Worm (Caenorhabditis elegans) whole organism, L4 larva: ENCODE data around the gene Y57G11C.22.

Experiments
- D1046.2 ChIP-seq: fragments of 200-800 bp; sonication (Bioruptor generic); IDR thresholded peaks from 2 replicates; pipeline ENCODE4 v1.3.6; 2022; ENCODE audit warnings: missing genetic modification characterization, missing compliant biosample characterization
- F10B5.3 ChIP-seq: sonication (generic microtip); optimal IDR thresholded peaks from 2 replicates; lab custom pipeline; 2016; ENCODE audit warnings: mild to moderate bottlenecking, missing genetic modification characterization, missing compliant biosample characterization
- F37D6.2 ChIP-seq: sonication (generic microtip); optimal IDR thresholded peaks from 2 replicates; lab custom pipeline; 2016; ENCODE audit warnings: mild to moderate bottlenecking, missing genetic modification characterization, missing compliant biosample characterization
- R02D3.7 ChIP-seq: fragments of 150-350 bp; sonication (generic microtip); optimal IDR thresholded peaks from 3 replicates; lab custom pipeline; 2014; ENCODE audit warnings: missing biosample characterization, missing genetic modification characterization
- T20F7.1 ChIP-seq: fragments of 200-800 bp; sonication (Bioruptor generic); optimal IDR thresholded peaks from 2 replicates; lab custom pipeline; 2018; ENCODE audit warnings: mild to moderate bottlenecking, missing genetic modification characterization, missing compliant biosample characterization
- ZK546.5 ChIP-seq, 2 experiments: sonication (generic microtip); optimal IDR thresholded peaks; 2 replicates each; lab custom pipeline; 2017; ENCODE audit warnings: missing biosample characterization in 2 of 2, missing genetic modification characterization in 2 of 2
- aha-1 ChIP-seq: fragments of 150-350 bp; peaks from one replicate; lab custom pipeline; 2014; ENCODE audit warnings: missing biosample characterization, missing genetic modification characterization
- aly-2 ChIP-seq: sonication (generic microtip); optimal IDR thresholded peaks from 2 replicates; lab custom pipeline; 2018; ENCODE audit warnings: missing biosample characterization, missing genetic modification characterization
- arid-1 ChIP-seq: fragments of 200-800 bp; sonication (Bioruptor generic); conservative IDR thresholded peaks from 2 replicates; pipeline ENCODE4 v1.3.6; 2022; ENCODE audit warnings: missing genetic modification reagents, missing genetic modification characterization, missing compliant biosample characterization
- ceh-20 ChIP-seq: fragments of 200-800 bp; sonication (Bioruptor generic); IDR thresholded peaks from 2 replicates; pipeline ENCODE4 v1.3.6; 2022; ENCODE audit warnings: missing genetic modification reagents, missing genetic modification characterization, missing compliant biosample characterization
- ceh-44 ChIP-seq: fragments of 200-800 bp; sonication (Bioruptor generic); IDR thresholded peaks from 2 replicates; pipeline ENCODE4 v1.3.6; 2022; ENCODE audit warnings: missing genetic modification reagents, missing genetic modification characterization, missing compliant biosample characterization
- daf-16 ChIP-seq, 3 experiments: sonication (generic microtip); optimal IDR thresholded peaks; 2 replicates each; lab custom pipeline; 2016 to 2017; ENCODE audit warnings: missing genetic modification characterization in 3 of 3, missing genetic modification reagents in 3 of 3, mild to moderate bottlenecking in 2 of 3, missing compliant biosample characterization in 2 of 3, missing biosample characterization in 1 of 3, moderate library complexity in 1 of 3
- daf-19 ChIP-seq: fragments of 200-800 bp; sonication (Bioruptor generic); conservative IDR thresholded peaks from 2 replicates; pipeline ENCODE4 v1.3.6; 2022; ENCODE audit warnings: missing genetic modification characterization, missing compliant biosample characterization
- dmd-6 ChIP-seq: fragments of 200-800 bp; sonication (Bioruptor generic); IDR thresholded peaks from 2 replicates; pipeline ENCODE4 v1.3.6; 2022; ENCODE audit warnings: missing genetic modification reagents, missing genetic modification characterization, missing compliant biosample characterization
- dpl-1 ChIP-seq: fragments of 150-350 bp; optimal IDR thresholded peaks from 2 replicates; lab custom pipeline; 2014; ENCODE audit warnings: missing biosample characterization, missing genetic modification reagents, missing genetic modification characterization
- duxl-1 ChIP-seq: sonication (generic microtip); optimal IDR thresholded peaks from 2 replicates; lab custom pipeline; 2016; ENCODE audit warnings: mild to moderate bottlenecking, missing genetic modification characterization, moderate library complexity, missing compliant biosample characterization; ENCODE audit not compliant: poor library complexity
- egl-43 ChIP-seq: fragments of 200-800 bp; sonication (Bioruptor generic); IDR thresholded peaks from 2 replicates; pipeline ENCODE4 v1.3.6; 2022; ENCODE audit warnings: missing genetic modification reagents, missing genetic modification characterization, missing compliant biosample characterization
- fkh-10 ChIP-seq: fragments of 150-350 bp; optimal IDR thresholded peaks from 2 replicates; lab custom pipeline; 2014; ENCODE audit warnings: missing biosample characterization, missing genetic modification reagents, missing genetic modification characterization
- gei-8 ChIP-seq: fragments of 200-800 bp; sonication (Bioruptor generic); optimal IDR thresholded peaks from 2 replicates; lab custom pipeline; 2018; ENCODE audit warnings: mild to moderate bottlenecking, missing genetic modification characterization, missing compliant biosample characterization
- hmg-1.1 ChIP-seq: fragments of 200-800 bp; sonication (Bioruptor generic); IDR thresholded peaks from 2 replicates; pipeline ENCODE4 v1.3.6; 2022; ENCODE audit warnings: missing genetic modification reagents, missing genetic modification characterization, missing compliant biosample characterization
- lim-7 ChIP-seq: fragments of 200-800 bp; sonication (Bioruptor generic); IDR thresholded peaks from 2 replicates; pipeline ENCODE4 v1.3.6; 2022; ENCODE audit warnings: missing genetic modification characterization, missing compliant biosample characterization
- lin-1 ChIP-seq: fragments of 200-800 bp; sonication (Bioruptor generic); IDR thresholded peaks from 2 replicates; pipeline ENCODE4 v1.3.6; 2022; ENCODE audit warnings: missing genetic modification reagents, missing genetic modification characterization, missing compliant biosample characterization
- lin-13 ChIP-seq: fragments of 150-350 bp; optimal IDR thresholded peaks from 2 replicates; lab custom pipeline; 2014; ENCODE audit warnings: missing biosample characterization, missing genetic modification reagents, missing genetic modification characterization
- lin-38 ChIP-seq: fragments of 200-800 bp; sonication (Bioruptor generic); IDR thresholded peaks from 2 replicates; pipeline ENCODE4 v1.3.6; 2022; ENCODE audit warnings: missing genetic modification reagents, missing genetic modification characterization, missing compliant biosample characterization
- lin-39 ChIP-seq: fragments of 150-350 bp; optimal IDR thresholded peaks from 2 replicates; lab custom pipeline; 2014; ENCODE audit warnings: missing biosample characterization, missing genetic modification reagents, missing genetic modification characterization
- lsy-2 ChIP-seq, 2 experiments: fragments of 150-350 bp in 1 of 2; sonication (generic microtip) in 1 of 2; optimal IDR thresholded peaks; 2 replicates each; lab custom pipeline; 2014 to 2017; ENCODE audit warnings: missing biosample characterization in 2 of 2, missing genetic modification characterization in 2 of 2
- mep-1 ChIP-seq: fragments of 150-350 bp; sonication (generic microtip); optimal IDR thresholded peaks from 3 replicates; lab custom pipeline; 2014; ENCODE audit warnings: missing biosample characterization, missing genetic modification characterization
- mes-2 ChIP-seq: sonication (generic microtip); optimal IDR thresholded peaks from 2 replicates; lab custom pipeline; 2016; ENCODE audit warnings: missing genotype, mild to moderate bottlenecking, missing genetic modification characterization, missing compliant biosample characterization; ENCODE audit not compliant: poor library complexity, severe bottlenecking
- mxl-3 ChIP-seq: fragments of 200-800 bp; sonication (Bioruptor generic); optimal IDR thresholded peaks from 2 replicates; lab custom pipeline; 2018; ENCODE audit warnings: mild to moderate bottlenecking, missing genetic modification characterization, missing compliant biosample characterization
- nhr-102 ChIP-seq: sonication (generic microtip); optimal IDR thresholded peaks from 2 replicates; lab custom pipeline; 2016; ENCODE audit warnings: mild to moderate bottlenecking, missing genetic modification characterization, moderate library complexity, missing compliant biosample characterization
- nhr-111 ChIP-seq: fragments of 200-800 bp; sonication (Bioruptor generic); optimal IDR thresholded peaks from 2 replicates; lab custom pipeline; 2018; ENCODE audit warnings: mild to moderate bottlenecking, missing genetic modification characterization, missing compliant biosample characterization
- nhr-28 ChIP-seq: fragments of 150-350 bp; optimal IDR thresholded peaks from 2 replicates; lab custom pipeline; 2014; ENCODE audit warnings: missing biosample characterization, missing genetic modification characterization
- nhr-76 ChIP-seq: fragments of 150-350 bp; optimal IDR thresholded peaks from 2 replicates; lab custom pipeline; 2014; ENCODE audit warnings: missing biosample characterization, missing genetic modification characterization
- nhr-77 ChIP-seq: fragments of 150-350 bp; optimal IDR thresholded peaks from 2 replicates; lab custom pipeline; 2014; ENCODE audit warnings: missing biosample characterization, missing genetic modification characterization
- pha-4 ChIP-seq, 2 experiments: fragments of 150-350 bp in 1 of 2; fragments of 200-800 bp in 1 of 2; sonication (Bioruptor generic) in 1 of 2; IDR thresholded peaks in 1 of 2; optimal IDR thresholded peaks in 1 of 2; 2 replicates each; pipeline versions ENCODE4 v1.3.6 to Lab custom; 2014 to 2022; ENCODE audit warnings: missing genetic modification characterization in 2 of 2, missing genetic modification reagents in 2 of 2, missing biosample characterization in 1 of 2, missing compliant biosample characterization in 1 of 2
- php-3 ChIP-seq: fragments of 200-800 bp; sonication (Bioruptor generic); IDR thresholded peaks from 2 replicates; pipeline ENCODE4 v1.3.6; 2022; ENCODE audit warnings: missing genetic modification reagents, missing genetic modification characterization, missing compliant biosample characterization
- rbr-2 ChIP-seq: sonication (generic microtip); optimal IDR thresholded peaks from 2 replicates; lab custom pipeline; 2016; ENCODE audit warnings: missing genotype, missing genetic modification characterization, missing compliant biosample characterization
- snpc-1.2 ChIP-seq: fragments of 200-800 bp; sonication (Bioruptor generic); IDR thresholded peaks from 2 replicates; pipeline ENCODE4 v1.3.6; 2022; ENCODE audit warnings: missing genetic modification reagents, missing genetic modification characterization, missing compliant biosample characterization
- snpc-4 ChIP-seq: fragments of 150-350 bp; optimal IDR thresholded peaks from 2 replicates; lab custom pipeline; 2014; ENCODE audit warnings: missing biosample characterization, missing genetic modification characterization
- spr-1 ChIP-seq: sonication (generic microtip); optimal IDR thresholded peaks from 2 replicates; lab custom pipeline; 2016; ENCODE audit warnings: mild to moderate bottlenecking, missing genetic modification characterization, missing compliant biosample characterization
- unc-39 ChIP-seq: sonication (generic microtip); optimal IDR thresholded peaks from 2 replicates; lab custom pipeline; 2017; ENCODE audit warnings: missing biosample characterization, missing genetic modification characterization
- zfp-3 ChIP-seq: fragments of 200-800 bp; sonication (Bioruptor generic); conservative IDR thresholded peaks from 2 replicates; pipeline ENCODE4 v1.3.6; 2022; ENCODE audit warnings: missing genetic modification reagents, missing genetic modification characterization, missing compliant biosample characterization
- zip-11 ChIP-seq: fragments of 200-800 bp; sonication (Bioruptor generic); IDR thresholded peaks from 2 replicates; pipeline ENCODE4 v1.3.6; 2022; ENCODE audit warnings: missing genetic modification characterization, missing compliant biosample characterization
- ztf-7 ChIP-seq: fragments of 150-350 bp; optimal IDR thresholded peaks from 2 replicates; lab custom pipeline; 2014; ENCODE audit warnings: missing biosample characterization, missing genetic modification characterization

The Y57G11C.22 gene

DNA sequence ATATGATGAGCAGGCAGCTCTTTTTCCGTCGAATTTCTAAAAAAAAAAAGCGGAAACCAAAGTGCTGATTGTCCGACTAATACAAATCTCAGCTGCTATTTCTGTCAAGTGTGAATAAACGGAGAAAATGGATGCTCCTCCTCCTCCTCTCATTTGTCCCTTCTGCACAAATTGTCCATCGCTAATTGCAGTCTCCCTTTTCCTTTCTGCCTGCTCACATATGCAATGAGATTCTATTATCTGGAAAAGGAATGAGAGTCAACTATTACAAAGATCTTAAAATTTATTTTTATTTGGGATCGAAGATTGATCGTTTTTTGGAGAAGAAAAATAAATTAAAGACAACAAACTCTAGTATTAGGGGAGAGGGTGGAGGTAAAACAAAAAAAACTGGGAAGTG lies 14.7 kb upstream of the Y57G11C.22 start (continued):
- no peak for TF ChIP-seq mxl-3 (GFP tag; lab: Kevin White, UChicago)
- no peak for TF ChIP-seq dpl-1
- TF ChIP-seq nhr-111 (GFP tag; lab: Kevin White, UChicago): peak; percentile 31
- TF ChIP-seq F10B5.3 (tag; lab: Kevin White, UChicago): peak; percentile 31
- TF ChIP-seq egl-43 (GFP tag; lab: Robert Waterston, UW): no peak
- TF ChIP-seq rbr-2 (tag; lab: Kevin White, UChicago): peak; percentile 18
- TF ChIP-seq php-3 (GFP tag; lab: Robert Waterston, UW): no peak; the same call in 1 of the 2 replicates
- TF ChIP-seq D1046.2 (GFP tag; lab: Robert Waterston, UW): no peak
- peak; percentile 31 for TF ChIP-seq lin-13 (GFP tag; lab: Kevin White, UChicago)
- TF ChIP-seq aly-2 (tag; lab: Kevin White, UChicago): peak; percentile 55
- peak; percentile 89 for TF ChIP-seq zfp-3 (GFP tag; lab: Robert Waterston, UW)
- TF ChIP-seq snpc-1.2: peak; percentile 85
- TF ChIP-seq daf-19: 0 out of 2 replicates have a peak, but pooled peaks have one; percentile 13
- TF ChIP-seq lim-7 (GFP tag; lab: Robert Waterston, UW): no peak
- peak; percentile 33 to 66 for TF ChIP-seq lsy-2 (tag; optimal IDR thresholded peaks at IDR 0.05; lab: Kevin White, UChicago)

DNA sequence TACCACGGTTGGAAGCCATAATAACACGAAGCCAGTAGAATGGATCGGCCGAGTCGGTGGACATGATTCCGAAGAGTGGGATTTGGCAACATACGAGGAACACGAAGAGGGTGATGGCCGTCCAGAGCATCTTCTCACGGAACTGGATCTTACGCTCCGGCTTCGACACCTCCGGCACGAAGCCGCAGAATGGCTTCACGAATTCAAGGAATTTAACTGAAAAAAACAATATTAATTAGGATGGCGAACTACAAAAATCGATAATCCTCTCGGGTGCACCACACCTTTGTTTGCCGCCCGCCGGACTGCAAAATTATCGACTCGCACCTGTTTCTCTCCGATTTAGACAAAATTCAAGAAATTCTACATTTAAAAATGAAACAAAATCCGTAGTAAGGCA lies 12.8 kb upstream of the Y57G11C.22 start:
- no peak for TF ChIP-seq zip-11 (GFP tag; lab: Robert Waterston, UW)
- no peak for TF ChIP-seq gei-8
- TF ChIP-seq zfp-3 (GFP tag; lab: Robert Waterston, UW): 0 out of 2 replicates have a peak, but pooled peaks have one; percentile 21
- 0 out of 2 replicates have a peak, but pooled peaks have one; percentile 58 for TF ChIP-seq snpc-1.2
- TF ChIP-seq lin-38 (GFP tag; lab: Robert Waterston, UW): no peak
- TF ChIP-seq aha-1 (tag; lab: Kevin White, UChicago): peak; percentile 14
- TF ChIP-seq nhr-76 (tag; lab: Kevin White, UChicago): no peak
- no peak for TF ChIP-seq ceh-20
- TF ChIP-seq, all 104 proteins: peak for 3

DNA sequence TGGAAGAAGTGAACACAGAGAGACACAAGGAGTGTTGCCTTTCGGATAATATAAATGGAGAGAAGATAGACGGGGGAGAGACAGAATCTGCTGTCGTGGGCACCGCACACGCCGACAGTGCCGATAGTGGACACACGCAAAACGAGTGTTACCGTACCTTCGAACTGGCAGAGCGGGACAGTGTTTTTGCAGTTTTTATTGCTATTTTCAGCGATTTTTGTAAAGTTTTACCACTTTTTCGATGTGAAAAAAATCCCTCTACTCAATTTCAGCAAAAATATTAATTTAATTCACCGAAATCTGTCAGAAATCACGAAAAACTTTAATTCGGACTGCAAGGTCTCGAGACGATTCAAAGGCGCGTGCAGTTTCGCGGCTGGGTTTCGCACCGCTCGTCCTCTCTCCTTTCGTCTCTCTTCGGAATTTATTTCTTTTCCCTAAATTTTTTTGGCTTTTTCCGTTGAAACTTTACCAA lies 12.1 kb upstream of the Y57G11C.22 start, which contains the start of gene sec-61.A:
Gene sec-61.A, minus strand, starts transcription at position 387 of the 475 bp plus-strand sequence.
- no peak for TF ChIP-seq lin-1 (GFP tag; lab: Robert Waterston, UW)
- peak; percentile 48; the same call in 1 of the 2 replicates for TF ChIP-seq arid-1 (GFP tag; lab: Robert Waterston, UW)
- 0 out of 2 replicates have a peak, but pooled peaks have one; percentile 15 for TF ChIP-seq lim-7 (GFP tag; lab: Robert Waterston, UW)
- TF ChIP-seq ZK546.5 (tag; optimal IDR thresholded peaks at IDR 0.05; lab: Kevin White, UChicago): no peak
- TF ChIP-seq hmg-1.1 (GFP tag; lab: Robert Waterston, UW): peak; percentile 75
- TF ChIP-seq D1046.2 (GFP tag; lab: Robert Waterston, UW): peak; percentile 99
- peak; percentile 94 for TF ChIP-seq snpc-1.2
- peak; percentile 26 for TF ChIP-seq ztf-7 (tag; lab: Kevin White, UChicago)
- TF ChIP-seq pha-4 (GFP tag; IDR thresholded peaks at IDR 0.05; lab: Robert Waterston, UW): no peak; the same call in 1 of the 2 replicates
- no peak for TF ChIP-seq pha-4 (tag; optimal IDR thresholded peaks at IDR 0.05; lab: Kevin White, UChicago)
- TF ChIP-seq spr-1 (tag; lab: Kevin White, UChicago): peak; percentile 49
- TF ChIP-seq mep-1 (tag; lab: Kevin White, UChicago): peak; percentile 77
- peak; percentile 72 for TF ChIP-seq lin-38 (GFP tag; lab: Robert Waterston, UW)
- no peak for TF ChIP-seq ceh-44 (GFP tag; lab: Robert Waterston, UW)
- peak; percentile 87 for TF ChIP-seq T20F7.1 (GFP tag; lab: Kevin White, UChicago)
- TF ChIP-seq dmd-6 (GFP tag; lab: Robert Waterston, UW): peak; percentile 80
- TF ChIP-seq F37D6.2: peak; percentile 41
- peak; percentile 79; the same call in 1 of the 2 replicates for TF ChIP-seq zfp-3 (GFP tag; lab: Robert Waterston, UW)
- TF ChIP-seq daf-16 (GFP tag; optimal IDR thresholded peaks at IDR 0.05; lab: Kevin White, UChicago): peak in 1 of 2 experiments; percentile 11
- TF ChIP-seq daf-16 (tag; optimal IDR thresholded peaks at IDR 0.05; lab: Kevin White, UChicago): peak; percentile 14
- no peak for TF ChIP-seq unc-39 (tag; lab: Kevin White, UChicago)
- no peak for TF ChIP-seq gei-8
- peak; percentile 74 for TF ChIP-seq dpl-1
- TF ChIP-seq nhr-28 (tag; lab: Kevin White, UChicago): peak; percentile 35
- TF ChIP-seq nhr-77 (tag; lab: Kevin White, UChicago): peak; percentile 47
- no peak for TF ChIP-seq R02D3.7 (tag; lab: Kevin White, UChicago)
- TF ChIP-seq lin-13 (GFP tag; lab: Kevin White, UChicago): peak; percentile 66
- peak; percentile 1 for TF ChIP-seq duxl-1 (tag; lab: Kevin White, UChicago)
- peak; percentile 4 for TF ChIP-seq snpc-4
- TF ChIP-seq mes-2 (tag; lab: Kevin White, UChicago): peak; percentile 55
- no peak for TF ChIP-seq lin-39 (tag; lab: Kevin White, UChicago)
- peak; percentile 78 for TF ChIP-seq rbr-2 (tag; lab: Kevin White, UChicago)
- TF ChIP-seq fkh-10 (GFP tag; lab: Kevin White, UChicago): peak; percentile 73
- peak; percentile 66 for TF ChIP-seq nhr-102 (tag; lab: Kevin White, UChicago)
- TF ChIP-seq lsy-2 (tag; optimal IDR thresholded peaks at IDR 0.05; lab: Kevin White, UChicago): peak; percentile 96 to 98
